Fruit fly (Drosophila melanogaster) whole organism, embryonic: ENCODE data around the gene CG13700.

Experiments
- Aef1 ChIP-seq: fragments of 200-800 bp; sonication (Bioruptor generic); IDR thresholded peaks from 3 replicates; pipeline ENCODE4 v1.3.6; 2022; ENCODE audit warnings: missing biosample characterization, missing genetic modification characterization
- Atf6 ChIP-seq: fragments of 200-800 bp; sonication (Bioruptor generic); IDR thresholded peaks from 2 replicates; pipeline ENCODE4 v1.3.6; 2022; ENCODE audit warnings: missing biosample characterization, missing genetic modification characterization
- CG10267 ChIP-seq: fragments of 200-800 bp; sonication (Bioruptor generic); optimal IDR thresholded peaks from 2 replicates; lab custom pipeline; 2018; ENCODE audit warnings: missing biosample characterization, mild to moderate bottlenecking, missing genetic modification characterization, moderate library complexity
- CG10431 ChIP-seq: fragments of 200-800 bp; sonication (Bioruptor generic); optimal IDR thresholded peaks from 3 replicates; lab custom pipeline; 2018; ENCODE audit warnings: missing biosample characterization, mild to moderate bottlenecking, missing genetic modification characterization
- CG10565 ChIP-seq: fragments of 200-800 bp; sonication (Bioruptor generic); optimal IDR thresholded peaks from 3 replicates; lab custom pipeline; 2016; ENCODE audit warnings: missing biosample characterization, mild to moderate bottlenecking, missing genetic modification characterization
- CG10959 ChIP-seq: fragments of 200-800 bp; sonication (Bioruptor generic); IDR thresholded peaks from 2 replicates; pipeline ENCODE4 v1.3.6; 2022; ENCODE audit warnings: missing biosample characterization, missing genetic modification characterization
- CG11504 ChIP-seq: fragments of 200-800 bp; sonication (Bioruptor generic); optimal IDR thresholded peaks from 3 replicates; lab custom pipeline; 2019; ENCODE audit warnings: missing biosample characterization, mild to moderate bottlenecking, missing genetic modification characterization, moderate library complexity
- CG15073 ChIP-seq: fragments of 200-800 bp; sonication (Bioruptor generic); optimal IDR thresholded peaks from 2 replicates; lab custom pipeline; 2016; ENCODE audit warnings: missing biosample characterization, missing genetic modification characterization
- CG18262 ChIP-seq: fragments of 200-800 bp; optimal IDR thresholded peaks from 3 replicates; lab custom pipeline; 2019; ENCODE audit warnings: missing biosample characterization, mild to moderate bottlenecking, missing genetic modification characterization, moderate library complexity
- CG31388 ChIP-seq: fragments of 200-800 bp; sonication (Bioruptor generic); optimal IDR thresholded peaks from 2 replicates; lab custom pipeline; 2016; ENCODE audit warnings: missing biosample characterization, missing genetic modification characterization
- CG3838 ChIP-seq: fragments of 200-800 bp; sonication (Bioruptor generic); optimal IDR thresholded peaks from 3 replicates; lab custom pipeline; 2016; ENCODE audit warnings: missing biosample characterization, missing genetic modification characterization
- CG4424 ChIP-seq: fragments of 200-800 bp; sonication (Bioruptor generic); optimal IDR thresholded peaks from 3 replicates; lab custom pipeline; 2016; ENCODE audit warnings: missing biosample characterization, missing genetic modification characterization
- CG5245 ChIP-seq: fragments of 200-800 bp; sonication (Bioruptor generic); optimal IDR thresholded peaks from 3 replicates; lab custom pipeline; 2016; ENCODE audit warnings: missing biosample characterization, missing genetic modification characterization
- CG6813 ChIP-seq: fragments of 200-800 bp; sonication (Bioruptor generic); optimal IDR thresholded peaks from 2 replicates; lab custom pipeline; 2017; ENCODE audit warnings: missing biosample characterization, missing genetic modification characterization, mild to moderate bottlenecking, moderate library complexity, missing genetic modification reagents
- CG8089 ChIP-seq: fragments of 200-800 bp; sonication (Bioruptor generic); optimal IDR thresholded peaks from 3 replicates; lab custom pipeline; 2016; ENCODE audit warnings: missing biosample characterization, missing genetic modification characterization
- CG9727 ChIP-seq: fragments of 200-800 bp; sonication (Bioruptor generic); optimal IDR thresholded peaks from 3 replicates; lab custom pipeline; 2017; ENCODE audit warnings: missing biosample characterization, mild to moderate bottlenecking, missing genetic modification characterization
- Chrac-16 ChIP-seq: fragments of 200-800 bp; sonication (Bioruptor generic); optimal IDR thresholded peaks from 3 replicates; lab custom pipeline; 2016; ENCODE audit warnings: missing biosample characterization, missing genetic modification characterization
- Dek ChIP-seq: fragments of 200-800 bp; sonication (Bioruptor generic); optimal IDR thresholded peaks from 3 replicates; lab custom pipeline; 2019; ENCODE audit warnings: missing biosample characterization, mild to moderate bottlenecking, missing genetic modification characterization, moderate library complexity
- Dp ChIP-seq: fragments of 200-800 bp; sonication (Bioruptor generic); optimal IDR thresholded peaks from 2 replicates; lab custom pipeline; 2018; ENCODE audit warnings: missing biosample characterization, mild to moderate bottlenecking, missing genetic modification characterization, moderate library complexity
- ERR ChIP-seq: fragments of 200-800 bp; sonication (Bioruptor generic); optimal IDR thresholded peaks from 2 replicates; lab custom pipeline; 2016; ENCODE audit warnings: missing biosample characterization, missing genetic modification characterization
- Fer3 ChIP-seq: fragments of 200-800 bp; sonication (Bioruptor generic); optimal IDR thresholded peaks from 2 replicates; lab custom pipeline; 2018; ENCODE audit warnings: missing biosample characterization, mild to moderate bottlenecking, missing genetic modification characterization, moderate library complexity
- HLH3B ChIP-seq: fragments of 200-800 bp; sonication (Bioruptor generic); IDR thresholded peaks from 2 replicates; pipeline ENCODE4 v1.3.6; 2022; ENCODE audit warnings: missing biosample characterization, missing genetic modification characterization
- Hr3 ChIP-seq: fragments of 200-800 bp; sonication (Bioruptor generic); optimal IDR thresholded peaks from 3 replicates; lab custom pipeline; 2016; ENCODE audit warnings: missing biosample characterization, missing genetic modification characterization
- Lhr ChIP-seq: fragments of 200-800 bp; sonication (Bioruptor generic); optimal IDR thresholded peaks from 3 replicates; lab custom pipeline; 2017; ENCODE audit warnings: mild to moderate bottlenecking, missing biosample characterization, missing genetic modification reagents, missing genetic modification characterization
- Meics ChIP-seq: fragments of 200-800 bp; sonication (Bioruptor generic); optimal IDR thresholded peaks from 2 replicates; lab custom pipeline; 2017; ENCODE audit warnings: missing biosample characterization, mild to moderate bottlenecking, missing genetic modification characterization
- NC2α ChIP-seq: fragments of 200-800 bp; sonication (Bioruptor generic); optimal IDR thresholded peaks from 2 replicates; lab custom pipeline; 2016; ENCODE audit warnings: missing biosample characterization, missing genetic modification characterization
- Oaz ChIP-seq: fragments of 200-800 bp; sonication (Bioruptor generic); IDR thresholded peaks from 2 replicates; pipeline ENCODE4 v1.3.6; 2022; ENCODE audit warnings: missing biosample characterization, missing genetic modification characterization
- Optix ChIP-seq: fragments of 200-800 bp; sonication (Bioruptor generic); IDR thresholded peaks from 3 replicates; pipeline ENCODE4 v1.3.6; 2022; ENCODE audit warnings: missing biosample characterization, missing genetic modification characterization
- Poxn ChIP-seq: fragments of 200-800 bp; sonication (Bioruptor generic); IDR thresholded peaks from 2 replicates; pipeline ENCODE4 v1.3.6; 2022; ENCODE audit warnings: missing biosample characterization, missing genetic modification characterization
- al ChIP-seq: fragments of 200-800 bp; sonication (Bioruptor generic); IDR thresholded peaks from 2 replicates; pipeline ENCODE4 v1.3.6; 2022; ENCODE audit warnings: missing biosample characterization, missing genetic modification characterization
- ase ChIP-seq: fragments of 200-800 bp; sonication (Bioruptor generic); IDR thresholded peaks from 3 replicates; pipeline ENCODE4 v1.3.6; 2022; ENCODE audit warnings: missing biosample characterization, missing genetic modification characterization
- az2 ChIP-seq: fragments of 200-800 bp; sonication (Bioruptor generic); optimal IDR thresholded peaks from 3 replicates; lab custom pipeline; 2016; ENCODE audit warnings: missing biosample characterization, missing genetic modification characterization
- bigmax ChIP-seq: fragments of 200-800 bp; sonication (Bioruptor generic); optimal IDR thresholded peaks from 2 replicates; lab custom pipeline; 2018; ENCODE audit warnings: missing biosample characterization, mild to moderate bottlenecking, missing genetic modification characterization
- crc ChIP-seq: fragments of 200-800 bp; sonication (Bioruptor generic); optimal IDR thresholded peaks from 2 replicates; lab custom pipeline; 2016; ENCODE audit warnings: missing biosample characterization, missing genetic modification characterization
- ems ChIP-seq: fragments of 200-800 bp; sonication (Bioruptor generic); optimal IDR thresholded peaks from 3 replicates; lab custom pipeline; 2016; ENCODE audit warnings: missing biosample characterization, missing genetic modification characterization
- exex ChIP-seq: fragments of 200-800 bp; sonication (Bioruptor generic); optimal IDR thresholded peaks from 4 replicates; lab custom pipeline; 2018; ENCODE audit warnings: missing biosample characterization, mild to moderate bottlenecking, missing genetic modification characterization, moderate library complexity
- gcm2 ChIP-seq: fragments of 200-800 bp; sonication (Bioruptor generic); optimal IDR thresholded peaks from 2 replicates; lab custom pipeline; 2016; ENCODE audit warnings: missing biosample characterization, missing genetic modification characterization
- kah ChIP-seq: fragments of 200-800 bp; sonication (Bioruptor generic); optimal IDR thresholded peaks from 2 replicates; lab custom pipeline; 2018; ENCODE audit warnings: missing biosample characterization, mild to moderate bottlenecking, missing genetic modification characterization
- klu ChIP-seq: fragments of 200-800 bp; sonication (Bioruptor generic); IDR thresholded peaks from 2 replicates; pipeline ENCODE4 v1.3.6; 2022; ENCODE audit warnings: missing biosample characterization, missing genetic modification characterization
- lbe ChIP-seq: fragments of 200-800 bp; sonication (Bioruptor generic); optimal IDR thresholded peaks from 2 replicates; lab custom pipeline; 2016; ENCODE audit warnings: missing biosample characterization, mild to moderate bottlenecking, missing genetic modification characterization
- mld ChIP-seq: fragments of 200-800 bp; sonication (Bioruptor generic); IDR thresholded peaks from 3 replicates; pipeline ENCODE4 v1.3.6; 2022; ENCODE audit warnings: missing biosample characterization, missing genetic modification characterization; ENCODE audit not compliant: partially characterized antibody
- nmo ChIP-seq: fragments of 200-800 bp; sonication (Bioruptor generic); optimal IDR thresholded peaks from 2 replicates; lab custom pipeline; 2018; ENCODE audit warnings: missing biosample characterization, mild to moderate bottlenecking, missing genetic modification characterization, moderate library complexity
- odd ChIP-seq: fragments of 200-800 bp; sonication (Bioruptor generic); optimal IDR thresholded peaks from 2 replicates; lab custom pipeline; 2017; ENCODE audit warnings: missing biosample characterization, mild to moderate bottlenecking, missing genetic modification characterization
- phol ChIP-seq: fragments of 200-800 bp; sonication (Bioruptor generic); optimal IDR thresholded peaks from 3 replicates; lab custom pipeline; 2018; ENCODE audit warnings: missing biosample characterization, mild to moderate bottlenecking, missing genetic modification characterization, moderate library complexity
- pita ChIP-seq: fragments of 200-800 bp; sonication (Bioruptor generic); optimal IDR thresholded peaks from 2 replicates; lab custom pipeline; 2017; ENCODE audit warnings: missing biosample characterization, mild to moderate bottlenecking, missing genetic modification characterization
- psq ChIP-seq: fragments of 200-800 bp; sonication (Bioruptor generic); optimal IDR thresholded peaks from 2 replicates; lab custom pipeline; 2017; ENCODE audit warnings: missing biosample characterization, missing genetic modification characterization
- tll ChIP-seq, 2 experiments: fragments of 200-800 bp in 1 of 2; fragments of >200 bp in 1 of 2; sonication (Bioruptor generic) in 1 of 2; optimal IDR thresholded peaks; 2 replicates each; lab custom pipeline; 2017 to 2019; ENCODE audit warnings: missing biosample characterization in 2 of 2, missing genetic modification characterization in 2 of 2, mild to moderate bottlenecking in 1 of 2, moderate library complexity in 1 of 2
- trem ChIP-seq: fragments of 200-800 bp; optimal IDR thresholded peaks from 3 replicates; lab custom pipeline; 2019; ENCODE audit warnings: missing biosample characterization, mild to moderate bottlenecking, missing genetic modification characterization, moderate library complexity
- tx ChIP-seq: fragments of 200-800 bp; sonication (Bioruptor generic); optimal IDR thresholded peaks from 2 replicates; lab custom pipeline; 2016; ENCODE audit warnings: missing biosample characterization, missing genetic modification characterization
- vvl ChIP-seq: fragments of 200-800 bp; sonication (Bioruptor generic); IDR thresholded peaks from 2 replicates; pipeline ENCODE4 v1.3.6; 2022; ENCODE audit warnings: missing biosample characterization, missing genetic modification characterization
- zen2 ChIP-seq: fragments of 200-800 bp; sonication (Bioruptor generic); IDR thresholded peaks from 3 replicates; pipeline ENCODE4 v1.3.6; 2022; ENCODE audit warnings: missing biosample characterization, missing genetic modification characterization; ENCODE audit not compliant: partially characterized antibody
- zfh2 ChIP-seq: fragments of 200-800 bp; sonication (Bioruptor generic); optimal IDR thresholded peaks from 2 replicates; lab custom pipeline; 2016; ENCODE audit warnings: missing biosample characterization, missing genetic modification characterization

Gene CG13700

dm6 chr3L:18273121-18273520 is 27.9 kb downstream of the CG13700 start (continued):
- TF ChIP-seq CG4424 (GFP tag; lab: Kevin White, UChicago) (no peak), bigmax (no peak), nmo (GFP tag; lab: Kevin White, UChicago) (peak; percentile 22), gcm2 (GFP tag; lab: Kevin White, UChicago) (no peak), CG11504 (tag; lab: Kevin White, UChicago) (peak; percentile 46), mld (no peak), CG6813 (peak; percentile 26), Dp (GFP tag; lab: Kevin White, UChicago) (no peak), CG10959 (GFP tag; lab: Robert Waterston, UW) (no peak), CG15073 (GFP tag; lab: Kevin White, UChicago) (no peak), CG18262 (tag; lab: Kevin White, UChicago) (peak; percentile 65), al (no peak), ERR (no peak), pita (GFP tag; lab: Kevin White, UChicago) (no peak), zen2 (GFP tag; lab: Robert Waterston, UW) (no peak), trem (tag; lab: Kevin White, UChicago) (peak; percentile 23), zfh2 (GFP tag; lab: Kevin White, UChicago) (no peak), CG31388 (GFP tag; lab: Kevin White, UChicago) (no peak), kah (GFP tag; lab: Kevin White, UChicago) (no peak), CG10565 (GFP tag; lab: Kevin White, UChicago) (no peak), Dek (tag; lab: Kevin White, UChicago) (no peak), Fer3 (tag; lab: Kevin White, UChicago) (no peak), tx (GFP tag; lab: Kevin White, UChicago) (no peak), CG10431 (no peak), ase (GFP tag; lab: Robert Waterston, UW) (no peak), Lhr (GFP tag; lab: Kevin White, UChicago) (no peak), CG3838 (GFP tag; lab: Kevin White, UChicago) (no peak), ems (no peak), Poxn (GFP tag; lab: Robert Waterston, UW) (no peak), CG5245 (GFP tag; lab: Kevin White, UChicago) (no peak), Oaz (GFP tag; lab: Robert Waterston, UW) (no peak), CG8089 (GFP tag; lab: Kevin White, UChicago) (no peak), klu (GFP tag; lab: Robert Waterston, UW) (no peak), exex (tag; lab: Kevin White, UChicago) (no peak), vvl (GFP tag; lab: Robert Waterston, UW) (no peak), Aef1 (GFP tag; lab: Robert Waterston, UW) (no peak), lbe (GFP tag; lab: Kevin White, UChicago) (no peak), Optix (GFP tag; lab: Robert Waterston, UW) (no peak), Chrac-16 (GFP tag; lab: Kevin White, UChicago) (no peak), tll (GFP tag; optimal IDR thresholded peaks at IDR 0.05; lab: Kevin White, UChicago) (no peak), CG10267 (tag; lab: Kevin White, UChicago) (peak; percentile 16), psq (GFP tag; lab: Kevin White, UChicago) (no peak), HLH3B (no peak), NC2α (GFP tag; lab: Kevin White, UChicago) (no peak), CG9727 (GFP tag; lab: Kevin White, UChicago) (peak; percentile 52), odd (GFP tag; lab: Kevin White, UChicago) (no peak), Meics (GFP tag; lab: Kevin White, UChicago) (no peak), az2 (no peak), Hr3 (GFP tag; lab: Kevin White, UChicago) (peak; percentile 7), crc (GFP tag; lab: Kevin White, UChicago) (no peak), Atf6 (GFP tag; lab: Robert Waterston, UW) (no peak), phol (tag; lab: Kevin White, UChicago) (peak; percentile 18)
